Fruit fly (Drosophila melanogaster): ENCODE data around the gene spi.

The spi gene

dm6 chr2L:19574364-19574763 lies 2.8 kb downstream of the spi start:
- no peak for TF ChIP-seq noc (tag; optimal IDR thresholded peaks at IDR 0.05)

dm6 chr2L:19572496-19573317 lies 4.4 kb downstream of the spi start:
- peak; percentile 85 for TF ChIP-seq noc (tag; optimal IDR thresholded peaks at IDR 0.05)

- no peak for TF ChIP-seq noc (tag; optimal IDR thresholded peaks at IDR 0.05)
These were observed 5.3 kb downstream of the spi start for dm6 chr2L:19571574-19572495.

dm6 chr2L:19570806-19571254 lies 6.3 kb downstream of the spi start:
- TF ChIP-seq noc (tag; optimal IDR thresholded peaks at IDR 0.05), result no peak

- TF ChIP-seq noc (tag; optimal IDR thresholded peaks at IDR 0.05), result no peak
These were observed 9.7 kb downstream of the spi start for dm6 chr2L:19567305-19567898.

dm6 chr2L:19565233-19565898 lies 11.7 kb downstream of the spi start, which contains the start of gene CG13077:
Gene CG13077 (plus strand): TSS chr2L:19565863.
- no peak for TF ChIP-seq noc (tag; optimal IDR thresholded peaks at IDR 0.05)

dm6 chr2L:19563029-19563980 lies 13.8 kb downstream of the spi start, which contains the start of gene CG13078:
Gene CG13078 (plus strand): TSS chr2L:19563930.
- peak; percentile 80 for TF ChIP-seq noc (tag; optimal IDR thresholded peaks at IDR 0.05)

- TF ChIP-seq noc (tag; optimal IDR thresholded peaks at IDR 0.05), result no peak
These were observed 27.7 kb downstream of the spi start for dm6 chr2L:19549412-19549811.

- no peak for TF ChIP-seq noc (tag; optimal IDR thresholded peaks at IDR 0.05)
These were observed 29.0 kb downstream of the spi start, which contains the start of gene Tep4 for dm6 chr2L:19548158-19548557. Gene Tep4 (plus strand): TSS chr2L:19548507.

- peak; percentile 86 for TF ChIP-seq noc (tag; optimal IDR thresholded peaks at IDR 0.05)
These were observed 30.0 kb downstream of the spi start, which contains the start of gene CG10337 for dm6 chr2L:19546869-19547710. Gene CG10337 (minus strand): TSS chr2L:19546959.

dm6 chr2L:19543010-19543564 lies 34.0 kb downstream of the spi start:
- peak; percentile 68 for TF ChIP-seq noc (tag; optimal IDR thresholded peaks at IDR 0.05)

dm6 chr2L:19542268-19542773 lies 34.8 kb downstream of the spi start:
- TF ChIP-seq noc (tag; optimal IDR thresholded peaks at IDR 0.05), result no peak

dm6 chr2L:19540307-19540706 lies 36.8 kb downstream of the spi start, which contains the start of gene CG13081:
Gene CG13081 (plus strand): TSS chr2L:19540607.
- no peak for TF ChIP-seq noc (tag; optimal IDR thresholded peaks at IDR 0.05)

Measured in whole organism, larva.